Fruit fly (Drosophila melanogaster): ENCODE measurements around the gene AnxB11.

AnxB11 gene

dm6 chrX:16403811-16404420 lies 18.1 kb downstream of the AnxB11 start (continued):
- TF ChIP-seq CG15601 (tag; optimal IDR thresholded peaks at IDR 0.05): no peak
- TF ChIP-seq ase (GFP tag; IDR thresholded peaks at IDR 0.05): peak; percentile 62; the same call in 1 of the 3 replicates
- TF ChIP-seq CG6813 (GFP tag; optimal IDR thresholded peaks at IDR 0.05): peak; percentile 67
- TF ChIP-seq caup (GFP tag; optimal IDR thresholded peaks at IDR 0.05; ENCODE audit: severe bottlenecking): peak; percentile 79
- TF ChIP-seq gro (GFP tag; optimal IDR thresholded peaks at IDR 0.05): no peak
- TF ChIP-seq Ets97D (GFP tag; optimal IDR thresholded peaks at IDR 0.05): peak; percentile 20
- TF ChIP-seq HmgZ (tag; optimal IDR thresholded peaks at IDR 0.05): peak; percentile 81
- peak; percentile 43; the same call in 1 of the 2 replicates for TF ChIP-seq bowl (GFP tag; IDR thresholded peaks at IDR 0.05)
- TF ChIP-seq pnt (GFP tag; optimal IDR thresholded peaks at IDR 0.05): peak; percentile 43
- TF ChIP-seq CG2712 (tag; optimal IDR thresholded peaks at IDR 0.05): no peak
- peak; percentile 84 for TF ChIP-seq ci (GFP tag; IDR thresholded peaks at IDR 0.05)
- peak; percentile 89 for TF ChIP-seq unpg (GFP tag; optimal IDR thresholded peaks at IDR 0.05)
- TF ChIP-seq mirr (GFP tag; optimal IDR thresholded peaks at IDR 0.05): peak; percentile 98
- TF ChIP-seq lmd (GFP tag; IDR thresholded peaks at IDR 0.05): peak; percentile 81
- TF ChIP-seq CG15514 (GFP tag; optimal IDR thresholded peaks at IDR 0.05): peak; percentile 79
- peak; percentile 43 for TF ChIP-seq CG10462 (GFP tag; optimal IDR thresholded peaks at IDR 0.05)
- peak; percentile 44 for TF ChIP-seq CG10543 (GFP tag; optimal IDR thresholded peaks at IDR 0.05)
- TF ChIP-seq insv (GFP tag; optimal IDR thresholded peaks at IDR 0.05): no peak
- peak; percentile 65 for TF ChIP-seq Nf-YA (GFP tag; IDR thresholded peaks at IDR 0.05)
- TF ChIP-seq CG2120 (GFP tag; optimal IDR thresholded peaks at IDR 0.05): peak; percentile 91
- TF ChIP-seq ap (GFP tag; IDR thresholded peaks at IDR 0.05): peak; percentile 62; the same call in 1 of the 2 replicates
- no peak for TF ChIP-seq Spps (tag; optimal IDR thresholded peaks at IDR 0.05)
- peak; percentile 50 for TF ChIP-seq CG1792 (GFP tag; optimal IDR thresholded peaks at IDR 0.05)
- TF ChIP-seq disco-r (GFP tag; optimal IDR thresholded peaks at IDR 0.05): no peak
- TF ChIP-seq stc (GFP tag; IDR thresholded peaks at IDR 0.05): peak; percentile 79
- TF ChIP-seq gt (GFP tag; IDR thresholded peaks at IDR 0.05): no peak
- TF ChIP-seq gsb-n (tag; optimal IDR thresholded peaks at IDR 0.05): peak; percentile 39
- TF ChIP-seq H15 (GFP tag; IDR thresholded peaks at IDR 0.05): peak; percentile 65
- peak; percentile 21 for TF ChIP-seq CG10274 (GFP tag; optimal IDR thresholded peaks at IDR 0.05)
- peak; percentile 69 for TF ChIP-seq Hr3 (GFP tag; optimal IDR thresholded peaks at IDR 0.05)
- TF ChIP-seq Bgb (GFP tag; IDR thresholded peaks at IDR 0.05; ENCODE audit: partially characterized antibody): no peak
- peak; percentile 59 for TF ChIP-seq CG10979 (tag; optimal IDR thresholded peaks at IDR 0.05)
- peak; percentile 71 for TF ChIP-seq Dip3 (GFP tag; optimal IDR thresholded peaks at IDR 0.05)
- TF ChIP-seq sima (GFP tag; optimal IDR thresholded peaks at IDR 0.05): no peak
- TF ChIP-seq TFAM (GFP tag; optimal IDR thresholded peaks at IDR 0.05): no peak
- TF ChIP-seq yki (optimal IDR thresholded peaks at IDR 0.05): no peak
- no peak for TF ChIP-seq crol (GFP tag; IDR thresholded peaks at IDR 0.05)
- 0 out of 3 replicates have a peak, but pooled peaks have one; percentile 37 for TF ChIP-seq ken (GFP tag; IDR thresholded peaks at IDR 0.05)
- peak; percentile 47; the same call in 1 of the 2 replicates for TF ChIP-seq CG10321 (GFP tag; IDR thresholded peaks at IDR 0.05)
- TF ChIP-seq dm (GFP tag; optimal IDR thresholded peaks at IDR 0.05): peak; percentile 9
- no peak for TF ChIP-seq luna (GFP tag; optimal IDR thresholded peaks at IDR 0.05)
- no peak for TF ChIP-seq p53 (GFP tag; optimal IDR thresholded peaks at IDR 0.05)
- 0 out of 3 replicates have a peak, but pooled peaks have one; percentile 29 for TF ChIP-seq C15 (GFP tag; IDR thresholded peaks at IDR 0.05)
- TF ChIP-seq CG9215 (GFP tag; IDR thresholded peaks at IDR 0.05): peak; percentile 27; the same call in 1 of the 2 replicates
- TF ChIP-seq CG2202 (tag; optimal IDR thresholded peaks at IDR 0.05): no peak
- TF ChIP-seq schlank (tag; optimal IDR thresholded peaks at IDR 0.05): peak; percentile 48
- peak; percentile 76 for TF ChIP-seq CrebB (tag; optimal IDR thresholded peaks at IDR 0.05)
- TF ChIP-seq ara (GFP tag; IDR thresholded peaks at IDR 0.05): peak; percentile 62
- peak; percentile 67; the same call in 2 of the 3 replicates for TF ChIP-seq otp (GFP tag; IDR thresholded peaks at IDR 0.05)
- peak; percentile 29; the same call in 1 of the 2 replicates for TF ChIP-seq klu (GFP tag; IDR thresholded peaks at IDR 0.05)
- no peak for TF ChIP-seq CG15696 (tag; optimal IDR thresholded peaks at IDR 0.05)

Data from whole organism, embryonic.